ENCODE assay signal across 1 worm cellular context in genomic region chrIV:13082106-13082505, ce11.
TF ChIP-seq lines count a peak whose summit lies in the region.

No protein-coding gene starts in this region.

TF ChIP-seq in whole organism, L1 larva, 84 proteins besides CTCF, POLR2A, EP300 and RAD21 (continued from another document):
- TF ChIP-seq ama-1 (optimal IDR thresholded peaks at IDR 0.05; lab: Kevin White, UChicago) = no peak
- TF ChIP-seq jun-1 (tag; optimal IDR thresholded peaks at IDR 0.05; lab: Kevin White, UChicago) = no peak
- TF ChIP-seq zag-1 (tag; optimal IDR thresholded peaks at IDR 0.05; lab: Kevin White, UChicago) = no peak
- no peak for TF ChIP-seq ces-1 (GFP tag; optimal IDR thresholded peaks at IDR 0.05; lab: Kevin White, UChicago)
- peak; percentile 48 for TF ChIP-seq lin-14 (GFP tag; optimal IDR thresholded peaks at IDR 0.05; lab: Kevin White, UChicago)
- TF ChIP-seq pax-3 (tag; optimal IDR thresholded peaks at IDR 0.05; lab: Kevin White, UChicago) = no peak
- TF ChIP-seq Y116A8C.19 (tag; optimal IDR thresholded peaks at IDR 0.05; lab: Kevin White, UChicago; ENCODE audit: borderline replicate concordance) = no peak
- TF ChIP-seq egl-27 (tag; optimal IDR thresholded peaks at IDR 0.05; lab: Kevin White, UChicago) = no peak
- TF ChIP-seq unc-130 (tag; optimal IDR thresholded peaks at IDR 0.05; lab: Kevin White, UChicago) = no peak
- no peak for TF ChIP-seq snpc-4 (tag; optimal IDR thresholded peaks at IDR 0.05; lab: Kevin White, UChicago)
- peak; percentile 87 for TF ChIP-seq nhr-85 (tag; lab: Kevin White, UChicago)
- TF ChIP-seq C16A3.4 (tag; optimal IDR thresholded peaks at IDR 0.05; lab: Kevin White, UChicago) = no peak
- no peak for TF ChIP-seq ceh-82 (tag; optimal IDR thresholded peaks at IDR 0.05; lab: Kevin White, UChicago)
- no peak for TF ChIP-seq tbx-2 (tag; optimal IDR thresholded peaks at IDR 0.05; lab: Kevin White, UChicago)
- no peak for TF ChIP-seq lin-39 (tag; optimal IDR thresholded peaks at IDR 0.05; lab: Kevin White, UChicago)
- TF ChIP-seq isw-1 (GFP tag; IDR thresholded peaks at IDR 0.05; lab: Robert Waterston, UW) = no peak
- peak in 1 of 2 experiments; percentile 25 for TF ChIP-seq lsy-2 (tag; optimal IDR thresholded peaks at IDR 0.05; lab: Kevin White, UChicago)
- TF ChIP-seq nhr-84 (tag; optimal IDR thresholded peaks at IDR 0.05; lab: Kevin White, UChicago) = no peak
- no peak for TF ChIP-seq pag-3 (tag; optimal IDR thresholded peaks at IDR 0.05; lab: Kevin White, UChicago; ENCODE audit: borderline replicate concordance, insufficient read depth)
- TF ChIP-seq zip-4 (GFP tag; optimal IDR thresholded peaks at IDR 0.05; lab: Kevin White, UChicago) = no peak
- TF ChIP-seq nhr-90 (tag; optimal IDR thresholded peaks at IDR 0.05; lab: Kevin White, UChicago; ENCODE audit: poor library complexity) = no peak
- peak; percentile 10 for TF ChIP-seq snu-23 (GFP tag; optimal IDR thresholded peaks at IDR 0.05; lab: Kevin White, UChicago)
- TF ChIP-seq nhr-71 (tag; optimal IDR thresholded peaks at IDR 0.05; lab: Kevin White, UChicago) = no peak
- no peak for TF ChIP-seq fos-1 (tag; optimal IDR thresholded peaks at IDR 0.05; lab: Kevin White, UChicago)
- TF ChIP-seq nhr-77 (tag; optimal IDR thresholded peaks at IDR 0.05; lab: Kevin White, UChicago) = no peak
- no peak for TF ChIP-seq dpl-1 (GFP tag; optimal IDR thresholded peaks at IDR 0.05; lab: Kevin White, UChicago)
- TF ChIP-seq hpl-2 (GFP tag; optimal IDR thresholded peaks at IDR 0.05; lab: Kevin White, UChicago) = no peak
- no peak for TF ChIP-seq unc-62 (GFP tag; optimal IDR thresholded peaks at IDR 0.05; lab: Kevin White, UChicago)
- no peak for TF ChIP-seq mep-1 (tag; optimal IDR thresholded peaks at IDR 0.05; lab: Kevin White, UChicago)
- TF ChIP-seq nhr-11 (tag; optimal IDR thresholded peaks at IDR 0.05; lab: Kevin White, UChicago) = no peak
- TF ChIP-seq tlp-1 (tag; optimal IDR thresholded peaks at IDR 0.05; lab: Kevin White, UChicago) = no peak
- TF ChIP-seq nhr-12 (tag; optimal IDR thresholded peaks at IDR 0.05; lab: Kevin White, UChicago) = no peak
